Worm (Caenorhabditis elegans): ENCODE data around the gene M7.8.

Gene M7.8

DNA sequence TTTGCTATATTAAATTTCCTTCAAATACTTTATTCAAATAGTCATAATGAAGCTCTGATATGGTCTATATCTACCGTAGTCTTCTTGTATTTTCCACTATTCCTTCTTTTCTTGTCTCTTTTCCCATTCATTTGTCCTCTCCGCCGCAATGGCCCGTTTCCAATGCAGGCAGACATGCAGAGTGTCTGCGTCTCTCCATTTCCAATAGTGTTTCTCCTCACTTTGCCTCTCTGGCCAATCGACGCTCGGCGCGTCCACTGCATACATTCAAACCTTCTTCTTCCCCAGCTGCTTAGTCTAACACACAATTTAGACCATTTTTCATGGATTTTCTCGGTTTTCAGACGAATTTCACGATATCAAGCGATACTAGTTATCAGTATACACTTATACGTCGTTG, 30.3 kb upstream of the M7.8 start:
- TF ChIP-seq Y105C5A.15 (GFP tag; IDR thresholded peaks at IDR 0.05) (no peak), mxl-3 (GFP tag; optimal IDR thresholded peaks at IDR 0.05) (peak; percentile 32), mep-1 (tag; optimal IDR thresholded peaks at IDR 0.05) (peak; percentile 46), lsy-2 (tag; optimal IDR thresholded peaks at IDR 0.05) (peak in 1 of 2 experiments; percentile 70), F44E2.7 (GFP tag; IDR thresholded peaks at IDR 0.05) (no peak), dpl-1 (GFP tag; optimal IDR thresholded peaks at IDR 0.05) (no peak), mes-2 (tag; optimal IDR thresholded peaks at IDR 0.05; ENCODE audit: poor library complexity, severe bottlenecking) (peak; percentile 66), ZK546.5 (tag; optimal IDR thresholded peaks at IDR 0.05) (no peak), jun-1 (tag; optimal IDR thresholded peaks at IDR 0.05) (no peak), daf-16 (GFP tag; optimal IDR thresholded peaks at IDR 0.05) (no peak), daf-16 (tag; optimal IDR thresholded peaks at IDR 0.05) (peak; percentile 16), F26F4.8 (GFP tag; conservative IDR thresholded peaks at IDR 0.05) (no peak), rbr-2 (tag; optimal IDR thresholded peaks at IDR 0.05) (peak; percentile 12), spr-1 (tag; optimal IDR thresholded peaks at IDR 0.05) (no peak), aha-1 (tag) (peak; percentile 74), hmg-1.1 (GFP tag; IDR thresholded peaks at IDR 0.05) (peak; percentile 67), nhr-76 (tag; optimal IDR thresholded peaks at IDR 0.05) (no peak), lin-29 (GFP tag; IDR thresholded peaks at IDR 0.05) (no peak), hlh-11 (tag; optimal IDR thresholded peaks at IDR 0.05) (peak; percentile 39), lin-13 (GFP tag; optimal IDR thresholded peaks at IDR 0.05) (no peak), D1046.2 (GFP tag; IDR thresholded peaks at IDR 0.05) (no peak), madf-5 (GFP tag; IDR thresholded peaks at IDR 0.05) (no peak)

ce11 chrIV:11124674-11125073, 29.8 kb upstream of the M7.8 start, which contains the start of gene spo-11:
TSS of gene spo-11 (minus strand) at chrIV:11124862.
- TF ChIP-seq dmd-6 (GFP tag; IDR thresholded peaks at IDR 0.05) (no peak), F49E8.2 (tag; optimal IDR thresholded peaks at IDR 0.05; ENCODE audit: borderline replicate concordance) (peak; percentile 3)

DNA sequence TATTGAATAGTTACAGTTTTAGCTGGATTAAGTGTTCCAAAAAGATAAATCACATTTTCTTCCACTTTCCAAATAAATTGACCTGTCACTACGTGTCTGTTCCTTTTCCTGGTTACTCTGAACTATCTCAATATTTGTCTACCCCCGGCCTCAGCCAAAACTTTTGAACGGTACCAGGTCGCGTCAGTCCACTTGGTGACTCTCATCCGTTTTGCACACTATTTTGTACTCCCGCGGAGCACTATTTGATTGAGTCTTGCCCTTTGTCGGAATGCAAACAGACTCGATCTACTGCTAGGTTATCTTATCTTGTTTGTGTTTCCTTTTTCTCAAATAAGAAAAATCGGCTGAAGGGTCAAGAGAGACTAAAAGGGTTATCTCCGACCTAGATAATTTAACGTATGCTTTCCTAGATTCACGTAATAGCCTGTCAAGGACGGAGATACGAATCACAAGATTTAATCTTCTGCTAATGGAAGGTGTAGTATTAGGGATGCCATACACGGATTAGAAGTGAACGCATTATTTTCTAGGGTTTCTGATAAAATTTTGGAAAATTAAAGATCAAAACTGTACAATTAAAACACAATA, 25.2 kb upstream of the M7.8 start:
- peak; percentile 17 for TF ChIP-seq nhr-28 (tag; optimal IDR thresholded peaks at IDR 0.05)
- TF ChIP-seq mdt-29 (GFP tag; IDR thresholded peaks at IDR 0.05), result no peak

ce11 chrIV:11118837-11119491, 24.1 kb upstream of the M7.8 start, which contains the start of the genes imp-2 and enpl-1:
TSS of gene imp-2 (minus strand) at chrIV:11118887.
TSS of gene enpl-1 (plus strand) at chrIV:11119298.
- TF ChIP-seq set-16 (GFP tag; IDR thresholded peaks at IDR 0.05), result peak; percentile 67
- TF ChIP-seq zfp-3 (GFP tag; conservative IDR thresholded peaks at IDR 0.05), result 0 out of 2 replicates have a peak, but pooled peaks have one; percentile 13
- TF ChIP-seq ceh-44 (GFP tag; IDR thresholded peaks at IDR 0.05), result no peak
- TF ChIP-seq R02D3.7 (tag; optimal IDR thresholded peaks at IDR 0.05), result no peak
- no peak for TF ChIP-seq ces-1 (GFP tag; optimal IDR thresholded peaks at IDR 0.05)
- no peak for TF ChIP-seq aly-2 (tag; optimal IDR thresholded peaks at IDR 0.05)
- TF ChIP-seq php-3 (GFP tag; IDR thresholded peaks at IDR 0.05), result peak; percentile 69; the same call in 1 of the 2 replicates
- TF ChIP-seq dve-1 (tag; optimal IDR thresholded peaks at IDR 0.05; ENCODE audit: insufficient read depth), result peak; percentile 93
- TF ChIP-seq spr-3 (GFP tag; optimal IDR thresholded peaks at IDR 0.05), result peak; percentile 11
- no peak for TF ChIP-seq ztf-7 (tag; optimal IDR thresholded peaks at IDR 0.05)
- no peak for TF ChIP-seq zip-11 (GFP tag; IDR thresholded peaks at IDR 0.05)
- TF ChIP-seq dpl-1 (GFP tag; optimal IDR thresholded peaks at IDR 0.05), result peak; percentile 78
- peak; percentile 92 for TF ChIP-seq hlh-30 (tag; optimal IDR thresholded peaks at IDR 0.05; ENCODE audit: insufficient read depth)
- peak; percentile 82 for TF ChIP-seq nhr-102 (tag; optimal IDR thresholded peaks at IDR 0.05)
- peak; percentile 18 to 69 for TF ChIP-seq hif-1 (tag; optimal IDR thresholded peaks at IDR 0.05)
- peak; percentile 87 for TF ChIP-seq aha-1 (tag)
- TF ChIP-seq unc-62 (GFP tag; optimal IDR thresholded peaks at IDR 0.05 in 1 of 2), result peak in 1 of 2 experiments; percentile 96
- no peak for TF ChIP-seq unc-62 (tag; optimal IDR thresholded peaks at IDR 0.05)
- TF ChIP-seq dmd-8 (GFP tag; IDR thresholded peaks at IDR 0.05), result 0 out of 2 replicates have a peak, but pooled peaks have one; percentile 53
- no peak for TF ChIP-seq ZK337.2 (GFP tag; IDR thresholded peaks at IDR 0.05)
- TF ChIP-seq egl-43 (GFP tag; IDR thresholded peaks at IDR 0.05), result peak; percentile 86
- TF ChIP-seq duxl-1 (tag; optimal IDR thresholded peaks at IDR 0.05; ENCODE audit: poor library complexity), result peak; percentile 53

Measured in whole organism, L4 larva.